Worm (Caenorhabditis elegans): ENCODE data around the gene pgp-4.

- TF ChIP-seq snpc-4 (tag; optimal IDR thresholded peaks at IDR 0.05) (no peak), ztf-11 (tag; optimal IDR thresholded peaks at IDR 0.05) (no peak), pha-4 (tag; optimal IDR thresholded peaks at IDR 0.05) (no peak), ama-1 (optimal IDR thresholded peaks at IDR 0.05) (no peak), unc-39 (tag; optimal IDR thresholded peaks at IDR 0.05) (no peak), elt-2 (tag; optimal IDR thresholded peaks at IDR 0.05) (no peak), nhr-11 (tag; optimal IDR thresholded peaks at IDR 0.05) (no peak), ceh-9 (tag; optimal IDR thresholded peaks at IDR 0.05) (no peak), nhr-12 (tag; optimal IDR thresholded peaks at IDR 0.05) (no peak), lin-39 (tag; optimal IDR thresholded peaks at IDR 0.05) (peak; percentile 66)
These were observed 10.0 kb downstream of the pgp-4 start for ce11 chrX:11367640-11368039.

Measured in whole organism, L3 larva.